Fruit fly (Drosophila melanogaster) whole organism, embryonic: ENCODE data around the gene CG17803.

Experiments
- Ada2b ChIP-seq: fragments of 200-800 bp; sonication (Bioruptor generic); IDR thresholded peaks from 2 replicates; pipeline ENCODE4 v1.3.6; 2022; ENCODE audit warnings: missing biosample characterization, missing genetic modification characterization
- Adf1 ChIP-seq: fragments of 200-800 bp; sonication (Bioruptor generic); IDR thresholded peaks from 2 replicates; pipeline ENCODE4 v1.3.6; 2022; ENCODE audit warnings: missing biosample characterization, missing genetic modification characterization
- Aef1 ChIP-seq: fragments of 200-800 bp; sonication (Bioruptor generic); IDR thresholded peaks from 3 replicates; pipeline ENCODE4 v1.3.6; 2022; ENCODE audit warnings: missing biosample characterization, missing genetic modification characterization
- Bgb ChIP-seq: fragments of 200-800 bp; sonication (Bioruptor generic); IDR thresholded peaks from 2 replicates; pipeline ENCODE4 v1.3.6; 2022; ENCODE audit warnings: missing biosample characterization, missing genetic modification characterization; ENCODE audit not compliant: partially characterized antibody
- Bteb2 ChIP-seq: fragments of 200-800 bp; sonication (Bioruptor generic); optimal IDR thresholded peaks from 2 replicates; lab custom pipeline; 2016; ENCODE audit warnings: missing biosample characterization, missing genetic modification characterization
- CG10979 ChIP-seq: fragments of 200-800 bp; sonication (Bioruptor generic); optimal IDR thresholded peaks from 2 replicates; lab custom pipeline; 2018; ENCODE audit warnings: missing biosample characterization, mild to moderate bottlenecking, missing genetic modification characterization, moderate library complexity
- CG11456 ChIP-seq: fragments of 200-800 bp; sonication (Bioruptor generic); IDR thresholded peaks from 3 replicates; pipeline ENCODE4 v1.3.6; 2022; ENCODE audit warnings: missing biosample characterization, missing genetic modification characterization
- CG11504 ChIP-seq: fragments of 200-800 bp; sonication (Bioruptor generic); optimal IDR thresholded peaks from 3 replicates; lab custom pipeline; 2019; ENCODE audit warnings: missing biosample characterization, mild to moderate bottlenecking, missing genetic modification characterization, moderate library complexity
- CG13287 ChIP-seq: fragments of 200-800 bp; sonication (Bioruptor generic); IDR thresholded peaks from 2 replicates; pipeline ENCODE4 v1.3.6; 2022; ENCODE audit warnings: missing biosample characterization, missing genetic modification characterization; ENCODE audit not compliant: partially characterized antibody
- CG13296 ChIP-seq: fragments of 200-800 bp; sonication (Bioruptor generic); optimal IDR thresholded peaks from 3 replicates; lab custom pipeline; 2018; ENCODE audit warnings: missing biosample characterization, mild to moderate bottlenecking, missing genetic modification characterization
- CG1603 ChIP-seq: fragments of 200-800 bp; sonication (Bioruptor generic); optimal IDR thresholded peaks from 2 replicates; lab custom pipeline; 2019; ENCODE audit warnings: missing biosample characterization, mild to moderate bottlenecking, missing genetic modification characterization, moderate library complexity
- CG16779 ChIP-seq: fragments of 200-800 bp; sonication (Bioruptor generic); IDR thresholded peaks from 2 replicates; pipeline ENCODE4 v1.3.6; 2022; ENCODE audit warnings: missing biosample characterization, missing genetic modification characterization
- CG2129 ChIP-seq: fragments of 200-800 bp; sonication (Bioruptor generic); IDR thresholded peaks from 2 replicates; pipeline ENCODE4 v1.3.6; 2022; ENCODE audit warnings: missing biosample characterization, missing genetic modification characterization; ENCODE audit not compliant: partially characterized antibody
- CG2712 ChIP-seq: fragments of 200-800 bp; optimal IDR thresholded peaks from 3 replicates; lab custom pipeline; 2019; ENCODE audit warnings: missing biosample characterization, mild to moderate bottlenecking, missing genetic modification characterization, moderate library complexity
- CG3065 ChIP-seq: fragments of 200-800 bp; sonication (Bioruptor generic); optimal IDR thresholded peaks from 2 replicates; lab custom pipeline; 2016; ENCODE audit warnings: missing biosample characterization, missing genetic modification characterization
- CG3163 ChIP-seq: fragments of 200-800 bp; sonication (Bioruptor generic); optimal IDR thresholded peaks from 3 replicates; lab custom pipeline; 2016; ENCODE audit warnings: missing biosample characterization, missing genetic modification characterization
- CG3281 ChIP-seq: fragments of 200-800 bp; sonication (Bioruptor generic); optimal IDR thresholded peaks from 3 replicates; lab custom pipeline; 2017; ENCODE audit warnings: missing biosample characterization, mild to moderate bottlenecking, missing genetic modification characterization
- CG3838 ChIP-seq: fragments of 200-800 bp; sonication (Bioruptor generic); optimal IDR thresholded peaks from 3 replicates; lab custom pipeline; 2016; ENCODE audit warnings: missing biosample characterization, missing genetic modification characterization
- CG4282 ChIP-seq: fragments of 200-800 bp; sonication (Bioruptor generic); optimal IDR thresholded peaks from 2 replicates; lab custom pipeline; 2016; ENCODE audit warnings: missing biosample characterization, missing genetic modification characterization
- CG4404 ChIP-seq: fragments of 200-800 bp; sonication (Bioruptor generic); IDR thresholded peaks from 2 replicates; pipeline ENCODE4 v1.3.6; 2022; ENCODE audit warnings: missing biosample characterization, missing genetic modification characterization
- CG4424 ChIP-seq: fragments of 200-800 bp; sonication (Bioruptor generic); optimal IDR thresholded peaks from 3 replicates; lab custom pipeline; 2016; ENCODE audit warnings: missing biosample characterization, missing genetic modification characterization
- CG4854 ChIP-seq: fragments of 200-800 bp; sonication (Bioruptor generic); optimal IDR thresholded peaks from 2 replicates; lab custom pipeline; 2016; ENCODE audit warnings: missing biosample characterization, missing genetic modification characterization, inconsistent platforms
- CG6683 ChIP-seq: fragments of 200-800 bp; sonication (Bioruptor generic); optimal IDR thresholded peaks from 2 replicates; lab custom pipeline; 2017; ENCODE audit warnings: missing biosample characterization, mild to moderate bottlenecking, missing genetic modification characterization, missing genetic modification reagents
- CG6689 ChIP-seq: fragments of 200-800 bp; sonication (Bioruptor generic); IDR thresholded peaks from 2 replicates; pipeline ENCODE4 v1.3.6; 2022; ENCODE audit warnings: missing biosample characterization, missing genetic modification characterization
- CG6765 ChIP-seq: fragments of 200-800 bp; sonication (Bioruptor generic); optimal IDR thresholded peaks from 3 replicates; lab custom pipeline; 2017; ENCODE audit warnings: missing biosample characterization, mild to moderate bottlenecking, missing genetic modification characterization
- Hr39 ChIP-seq: fragments of >200 bp; optimal IDR thresholded peaks from 2 replicates; lab custom pipeline; 2017
- Myb ChIP-seq: fragments of 200-800 bp; sonication (Bioruptor generic); optimal IDR thresholded peaks from 2 replicates; lab custom pipeline; 2016; ENCODE audit warnings: missing biosample characterization, missing genetic modification characterization
- NC2β ChIP-seq: fragments of 200-800 bp; sonication (Bioruptor generic); optimal IDR thresholded peaks from 2 replicates; lab custom pipeline; 2016; ENCODE audit warnings: missing biosample characterization, missing genetic modification characterization
- Nf-YB ChIP-seq: fragments of 200-800 bp; sonication (Bioruptor generic); optimal IDR thresholded peaks from 3 replicates; lab custom pipeline; 2019; ENCODE audit warnings: missing biosample characterization, mild to moderate bottlenecking, missing genetic modification characterization, moderate library complexity
- TFAM ChIP-seq: fragments of 200-800 bp; sonication (Bioruptor generic); optimal IDR thresholded peaks from 2 replicates; lab custom pipeline; 2017; ENCODE audit warnings: missing biosample characterization, missing genetic modification characterization, inconsistent platforms
- Xrp1 ChIP-seq: fragments of 200-800 bp; sonication (Bioruptor generic); IDR thresholded peaks from 2 replicates; pipeline ENCODE4 v1.3.6; 2022; ENCODE audit warnings: missing biosample characterization, missing genetic modification characterization
- YL-1 ChIP-seq: fragments of 200-800 bp; sonication (Bioruptor generic); optimal IDR thresholded peaks from 3 replicates; lab custom pipeline; 2017; ENCODE audit warnings: missing biosample characterization, mild to moderate bottlenecking, missing genetic modification characterization
- bcd ChIP-seq: fragments of 200-800 bp; sonication (Bioruptor generic); optimal IDR thresholded peaks from 2 replicates; lab custom pipeline; 2017; ENCODE audit warnings: missing biosample characterization, mild to moderate bottlenecking, missing genetic modification characterization
- cato ChIP-seq: fragments of 200-800 bp; sonication (Bioruptor generic); optimal IDR thresholded peaks from 2 replicates; lab custom pipeline; 2016; ENCODE audit warnings: missing biosample characterization, missing genetic modification characterization, borderline replicate concordance
- caup ChIP-seq: fragments of 200-800 bp; sonication (Bioruptor generic); optimal IDR thresholded peaks from 3 replicates; lab custom pipeline; 2017; ENCODE audit warnings: missing biosample characterization, mild to moderate bottlenecking, missing genetic modification characterization, moderate library complexity; ENCODE audit not compliant: severe bottlenecking
- chif ChIP-seq, 2 experiments: fragments of 200-800 bp; sonication (Bioruptor generic); optimal IDR thresholded peaks; 3 replicates each; lab custom pipeline; 2016; ENCODE audit warnings: missing biosample characterization in 2 of 2, missing genetic modification characterization in 2 of 2
- corto ChIP-seq: fragments of 200-800 bp; sonication (Bioruptor generic); optimal IDR thresholded peaks from 2 replicates; lab custom pipeline; 2016; ENCODE audit warnings: missing biosample characterization, mild to moderate bottlenecking, missing genetic modification characterization, moderate library complexity
- danr ChIP-seq: fragments of 200-800 bp; sonication (Bioruptor generic); IDR thresholded peaks from 2 replicates; pipeline ENCODE4 v1.3.6; 2022; ENCODE audit warnings: missing biosample characterization, missing genetic modification characterization
- dm ChIP-seq: fragments of 200-800 bp; sonication (Bioruptor generic); optimal IDR thresholded peaks from 3 replicates; lab custom pipeline; 2016; ENCODE audit warnings: missing biosample characterization, missing genetic modification characterization
- kah ChIP-seq: fragments of 200-800 bp; sonication (Bioruptor generic); optimal IDR thresholded peaks from 2 replicates; lab custom pipeline; 2018; ENCODE audit warnings: missing biosample characterization, mild to moderate bottlenecking, missing genetic modification characterization
- lbe ChIP-seq: fragments of 200-800 bp; sonication (Bioruptor generic); optimal IDR thresholded peaks from 2 replicates; lab custom pipeline; 2016; ENCODE audit warnings: missing biosample characterization, mild to moderate bottlenecking, missing genetic modification characterization
- nau ChIP-seq: fragments of 200-800 bp; sonication (Bioruptor generic); optimal IDR thresholded peaks from 3 replicates; lab custom pipeline; 2017; ENCODE audit warnings: missing biosample characterization, mild to moderate bottlenecking, missing genetic modification characterization, missing genetic modification reagents
- nom ChIP-seq: fragments of 200-800 bp; sonication (Bioruptor generic); optimal IDR thresholded peaks from 2 replicates; lab custom pipeline; 2017; ENCODE audit warnings: missing biosample characterization, missing genetic modification characterization, mild to moderate bottlenecking, moderate library complexity, missing genetic modification reagents
- oc ChIP-seq: fragments of 200-800 bp; sonication (Bioruptor generic); optimal IDR thresholded peaks from 2 replicates; lab custom pipeline; 2018; ENCODE audit warnings: missing biosample characterization, mild to moderate bottlenecking, missing genetic modification characterization, moderate library complexity
- pan ChIP-seq, 4 experiments: fragments of >200 bp in 3 of 4; fragments of 200-800 bp in 1 of 4; sonication (Bioruptor generic) in 1 of 4; optimal IDR thresholded peaks in 3 of 4; IDR thresholded peaks in 1 of 4; 2 replicates each; pipeline versions ENCODE4 v1.3.6 to Lab custom; 2017 to 2022; ENCODE audit warnings: missing biosample characterization in 2 of 4, missing genetic modification characterization in 2 of 4, mixed read lengths in 1 of 4
- shn ChIP-seq: fragments of 200-800 bp; sonication (Bioruptor generic); optimal IDR thresholded peaks from 3 replicates; lab custom pipeline; 2016; ENCODE audit warnings: missing biosample characterization, missing genetic modification characterization
- sima ChIP-seq: fragments of 200-800 bp; sonication (Bioruptor generic); optimal IDR thresholded peaks from 2 replicates; lab custom pipeline; 2016; ENCODE audit warnings: missing biosample characterization, missing genetic modification characterization
- ssp ChIP-seq: fragments of 200-800 bp; sonication (Bioruptor generic); IDR thresholded peaks from 2 replicates; pipeline ENCODE4 v1.3.6; 2022; ENCODE audit warnings: missing biosample characterization, missing genetic modification characterization
- vnd ChIP-seq: fragments of 200-800 bp; sonication (Bioruptor generic); IDR thresholded peaks from 3 replicates; pipeline ENCODE4 v1.3.6; 2022; ENCODE audit warnings: missing biosample characterization, missing genetic modification characterization; ENCODE audit not compliant: partially characterized antibody

Gene CG17803

DNA sequence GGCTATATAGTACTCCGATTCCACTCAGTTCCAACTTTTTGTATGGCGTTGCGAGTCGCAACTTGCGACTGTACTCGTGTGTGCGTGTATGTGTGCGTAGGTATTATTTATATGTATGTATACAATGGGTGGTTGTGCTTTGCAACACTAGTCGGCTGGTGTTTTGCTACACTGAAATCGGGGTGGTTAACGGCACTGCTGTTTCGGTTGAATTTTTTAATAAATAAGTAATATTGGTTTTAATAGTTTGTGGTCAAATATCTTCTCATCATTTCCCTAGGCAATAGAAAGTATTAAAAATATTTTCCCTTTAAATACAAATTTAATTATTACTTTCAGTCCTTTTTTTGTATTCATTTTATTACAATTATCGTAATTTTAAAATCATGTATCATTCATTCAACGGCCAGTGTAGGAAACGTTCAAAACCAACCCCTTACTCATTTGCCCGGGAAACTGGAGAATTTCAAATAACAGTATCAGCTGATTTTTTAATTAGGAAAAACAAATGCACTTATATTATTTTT lies 3.0 kb downstream of the CG17803 start, which contains the start of gene CG7379:
CG7379 (minus strand) TSS at position 94 of the 527 bp plus-strand sequence.
- TF ChIP-seq Bgb (GFP tag; lab: Robert Waterston, UW) = peak; percentile 25; the same call in 1 of the 2 replicates
- peak; percentile 93 for TF ChIP-seq CG11456
- peak; percentile 70 for TF ChIP-seq CG4282 (GFP tag; lab: Kevin White, UChicago)
- peak; percentile 87 for TF ChIP-seq CG16779
- peak; percentile 53; the same call in 1 of the 2 replicates for TF ChIP-seq danr (GFP tag; lab: Robert Waterston, UW)
- TF ChIP-seq vnd = no peak
- TF ChIP-seq TFAM (GFP tag; lab: Kevin White, UChicago) = no peak
- peak; percentile 65 for TF ChIP-seq dm (GFP tag; lab: Kevin White, UChicago)
- no peak for TF ChIP-seq Hr39 (lab: Kevin White, UChicago)
- TF ChIP-seq CG13287 (GFP tag; lab: Robert Waterston, UW) = no peak; the same call in 1 of the 2 replicates
- TF ChIP-seq Xrp1 (GFP tag; lab: Robert Waterston, UW) = peak; percentile 84
- peak; percentile 85 for TF ChIP-seq bcd (GFP tag; lab: Kevin White, UChicago)
- TF ChIP-seq NC2β (GFP tag; lab: Kevin White, UChicago) = peak; percentile 63
- peak; percentile 75 for TF ChIP-seq CG2712 (tag; lab: Kevin White, UChicago)
- TF ChIP-seq CG3163 (GFP tag; lab: Kevin White, UChicago) = peak; percentile 62
- peak; percentile 83 for TF ChIP-seq CG3281 (GFP tag; lab: Kevin White, UChicago)
- TF ChIP-seq CG4424 (GFP tag; lab: Kevin White, UChicago) = peak; percentile 84
- no peak for TF ChIP-seq nau (GFP tag; lab: Kevin White, UChicago)
- peak; percentile 85 for TF ChIP-seq shn
- peak; percentile 75 for TF ChIP-seq CG11504
- TF ChIP-seq CG6683 (GFP tag; lab: Kevin White, UChicago) = peak; percentile 70
- TF ChIP-seq CG4854 = peak; percentile 83
- peak; percentile 60 for TF ChIP-seq CG6689
- peak; percentile 22; the same call in 1 of the 2 replicates for TF ChIP-seq Adf1 (GFP tag; lab: Robert Waterston, UW)
- TF ChIP-seq chif (GFP tag; optimal IDR thresholded peaks at IDR 0.05; lab: Kevin White, UChicago) = peak; percentile 73 to 75
- TF ChIP-seq Bteb2 = peak; percentile 78
- peak; percentile 79 for TF ChIP-seq nom (GFP tag; lab: Kevin White, UChicago)
- peak; percentile 84 for TF ChIP-seq Myb (GFP tag; lab: Kevin White, UChicago)
- TF ChIP-seq CG6765 = peak; percentile 71
- peak; percentile 22 for TF ChIP-seq Nf-YB (GFP tag; lab: Kevin White, UChicago)
- no peak for TF ChIP-seq pan (optimal IDR thresholded peaks at IDR 0.05; lab: Kevin White, UChicago)
- peak in 1 of 2 experiments; percentile 56 for TF ChIP-seq pan (GFP tag; optimal IDR thresholded peaks at IDR 0.05 in 1 of 2, IDR thresholded peaks at IDR 0.05 in 1 of 2)
- TF ChIP-seq CG4404 (GFP tag; lab: Robert Waterston, UW) = peak; percentile 84
- TF ChIP-seq sima (GFP tag; lab: Kevin White, UChicago) = no peak
- no peak for TF ChIP-seq oc (tag; lab: Kevin White, UChicago)
- TF ChIP-seq ssp = peak; percentile 80
- TF ChIP-seq Ada2b (GFP tag; lab: Robert Waterston, UW) = peak; percentile 38
- peak; percentile 58 for TF ChIP-seq CG3065
- TF ChIP-seq corto (GFP tag; lab: Kevin White, UChicago) = no peak
- peak; percentile 59 for TF ChIP-seq CG10979
- TF ChIP-seq CG3838 (GFP tag; lab: Kevin White, UChicago) = peak; percentile 42
- peak; percentile 93 for TF ChIP-seq caup (GFP tag; lab: Kevin White, UChicago)
- peak; percentile 92 for TF ChIP-seq lbe
- no peak for TF ChIP-seq CG2129 (GFP tag; lab: Robert Waterston, UW)
- TF ChIP-seq kah = no peak
- TF ChIP-seq CG13296 (GFP tag; lab: Kevin White, UChicago) = peak; percentile 75
- TF ChIP-seq cato (GFP tag; lab: Kevin White, UChicago) = peak; percentile 83
- TF ChIP-seq Aef1 (GFP tag; lab: Robert Waterston, UW) = peak; percentile 78
- peak; percentile 51 for TF ChIP-seq CG1603 (tag; lab: Kevin White, UChicago)
- TF ChIP-seq YL-1 (GFP tag; lab: Kevin White, UChicago) = peak; percentile 96
